Fruit fly (Drosophila melanogaster) whole organism, embryonic: Measurements from ENCODE around the gene CG14014.
A peak's percentile ranks its signal among the peaks of the same experiment; 100 is the strongest.

Experiments
- Adf1 ChIP-seq: fragments of 200-800 bp; sonication (Bioruptor generic); IDR thresholded peaks from 2 replicates; pipeline ENCODE4 v1.3.6; 2022; ENCODE audit warnings: missing biosample characterization, missing genetic modification characterization
- Asciz ChIP-seq: fragments of 200-800 bp; sonication (Bioruptor generic); optimal IDR thresholded peaks from 2 replicates; lab custom pipeline; 2017; ENCODE audit warnings: missing biosample characterization, mild to moderate bottlenecking, missing genetic modification characterization, missing genetic modification reagents
- BtbVII ChIP-seq: fragments of 200-800 bp; sonication (Bioruptor generic); optimal IDR thresholded peaks from 3 replicates; lab custom pipeline; 2017; ENCODE audit warnings: missing biosample characterization, mild to moderate bottlenecking, missing genetic modification characterization
- CG1024 ChIP-seq: fragments of 200-800 bp; sonication (Bioruptor generic); IDR thresholded peaks from 2 replicates; pipeline ENCODE4 v1.3.6; 2022; ENCODE audit warnings: missing biosample characterization, missing genetic modification characterization
- CG10543 ChIP-seq: fragments of 200-800 bp; sonication (Bioruptor generic); optimal IDR thresholded peaks from 3 replicates; lab custom pipeline; 2017; ENCODE audit warnings: missing biosample characterization, mild to moderate bottlenecking, missing genetic modification characterization, moderate library complexity
- CG12769 ChIP-seq: fragments of 200-800 bp; sonication (Bioruptor generic); optimal IDR thresholded peaks from 2 replicates; lab custom pipeline; 2019; ENCODE audit warnings: missing biosample characterization, mild to moderate bottlenecking, missing genetic modification characterization, moderate library complexity
- CG13123 ChIP-seq: fragments of 200-800 bp; sonication (Bioruptor generic); optimal IDR thresholded peaks from 2 replicates; lab custom pipeline; 2016; ENCODE audit warnings: missing biosample characterization, missing genetic modification characterization
- CG13624 ChIP-seq: fragments of 200-800 bp; sonication (Bioruptor generic); optimal IDR thresholded peaks from 2 replicates; lab custom pipeline; 2016; ENCODE audit warnings: missing biosample characterization, missing genetic modification characterization
- CG14965 ChIP-seq: fragments of 200-800 bp; sonication (Bioruptor generic); optimal IDR thresholded peaks from 2 replicates; lab custom pipeline; 2016; ENCODE audit warnings: missing biosample characterization, missing genetic modification characterization, borderline replicate concordance
- CG1529 ChIP-seq: fragments of 200-800 bp; sonication (Bioruptor generic); optimal IDR thresholded peaks from 3 replicates; lab custom pipeline; 2018; ENCODE audit warnings: missing biosample characterization, missing genetic modification characterization
- CG1647 ChIP-seq: fragments of 200-800 bp; sonication (Bioruptor generic); optimal IDR thresholded peaks from 3 replicates; lab custom pipeline; 2016; ENCODE audit warnings: missing biosample characterization, missing genetic modification characterization
- CG17829 ChIP-seq: fragments of 200-800 bp; optimal IDR thresholded peaks from 2 replicates; lab custom pipeline; 2019; ENCODE audit warnings: missing biosample characterization, mild to moderate bottlenecking, missing genetic modification characterization, moderate library complexity
- CG1792 ChIP-seq: fragments of 200-800 bp; sonication (Bioruptor generic); optimal IDR thresholded peaks from 2 replicates; lab custom pipeline; 2016; ENCODE audit warnings: missing biosample characterization, missing genetic modification characterization
- CG18262 ChIP-seq: fragments of 200-800 bp; optimal IDR thresholded peaks from 3 replicates; lab custom pipeline; 2019; ENCODE audit warnings: missing biosample characterization, mild to moderate bottlenecking, missing genetic modification characterization, moderate library complexity
- CG18764 ChIP-seq: fragments of 200-800 bp; sonication (Bioruptor generic); optimal IDR thresholded peaks from 3 replicates; lab custom pipeline; 2016; ENCODE audit warnings: missing biosample characterization, missing genetic modification characterization
- CG4360 ChIP-seq: fragments of 200-800 bp; sonication (Bioruptor generic); IDR thresholded peaks from 2 replicates; pipeline ENCODE4 v1.3.6; 2022; ENCODE audit warnings: missing biosample characterization, missing genetic modification characterization
- CG7556 ChIP-seq: fragments of 200-800 bp; sonication (Bioruptor generic); optimal IDR thresholded peaks from 2 replicates; lab custom pipeline; 2017; ENCODE audit warnings: missing biosample characterization, mild to moderate bottlenecking, missing genetic modification characterization
- CG8089 ChIP-seq: fragments of 200-800 bp; sonication (Bioruptor generic); optimal IDR thresholded peaks from 3 replicates; lab custom pipeline; 2016; ENCODE audit warnings: missing biosample characterization, missing genetic modification characterization
- CG8765 ChIP-seq: fragments of 200-800 bp; sonication (Bioruptor generic); IDR thresholded peaks from 2 replicates; pipeline ENCODE4 v1.3.6; 2022; ENCODE audit warnings: missing biosample characterization, missing genetic modification characterization
- CG8944 ChIP-seq: fragments of 200-800 bp; sonication (Bioruptor generic); optimal IDR thresholded peaks from 3 replicates; lab custom pipeline; 2016; ENCODE audit warnings: missing biosample characterization, missing genetic modification characterization
- Chrac-16 ChIP-seq: fragments of 200-800 bp; sonication (Bioruptor generic); optimal IDR thresholded peaks from 3 replicates; lab custom pipeline; 2016; ENCODE audit warnings: missing biosample characterization, missing genetic modification characterization
- Dll ChIP-seq: fragments of 200-800 bp; sonication (Bioruptor generic); IDR thresholded peaks from 4 replicates; pipeline ENCODE4 v1.3.6; 2022; ENCODE audit warnings: missing biosample characterization, missing genetic modification characterization; ENCODE audit not compliant: partially characterized antibody
- Dp ChIP-seq: fragments of 200-800 bp; sonication (Bioruptor generic); optimal IDR thresholded peaks from 2 replicates; lab custom pipeline; 2018; ENCODE audit warnings: missing biosample characterization, mild to moderate bottlenecking, missing genetic modification characterization, moderate library complexity
- Gsc ChIP-seq: fragments of 200-800 bp; sonication (Bioruptor generic); IDR thresholded peaks from 2 replicates; pipeline ENCODE4 v1.3.6; 2022; ENCODE audit warnings: missing biosample characterization, missing genetic modification characterization
- H2.0 ChIP-seq: fragments of 200-800 bp; sonication (Bioruptor generic); IDR thresholded peaks from 2 replicates; pipeline ENCODE4 v1.3.6; 2022; ENCODE audit warnings: missing biosample characterization, missing genetic modification characterization
- HmgD ChIP-seq: fragments of 200-800 bp; sonication (Bioruptor generic); optimal IDR thresholded peaks from 3 replicates; lab custom pipeline; 2016; ENCODE audit warnings: missing biosample characterization, missing genetic modification characterization
- Nf-YC ChIP-seq: fragments of 200-800 bp; optimal IDR thresholded peaks from 3 replicates; lab custom pipeline; 2019; ENCODE audit warnings: missing biosample characterization, mild to moderate bottlenecking, missing genetic modification characterization, moderate library complexity
- Rfx ChIP-seq: fragments of 200-800 bp; sonication (Bioruptor generic); IDR thresholded peaks from 2 replicates; pipeline ENCODE4 v1.3.6; 2022; ENCODE audit warnings: missing biosample characterization, missing genetic modification characterization
- Sin3A ChIP-seq: fragments of >200 bp; optimal IDR thresholded peaks from 2 replicates; lab custom pipeline; 2018
- Ssrp ChIP-seq: fragments of 200-800 bp; sonication (Bioruptor generic); optimal IDR thresholded peaks from 2 replicates; lab custom pipeline; 2018; ENCODE audit warnings: missing biosample characterization, mild to moderate bottlenecking, missing genetic modification characterization, moderate library complexity
- Trl ChIP-seq, 3 experiments: fragments of >200 bp in 2 of 3; fragments of 200-800 bp in 1 of 3; sonication (Bioruptor generic) in 1 of 3; optimal IDR thresholded peaks; 2 replicates in 1 of 3; 3 replicates in 2 of 3; lab custom pipeline; 2016 to 2017; ENCODE audit warnings: missing biosample characterization in 1 of 3, missing genetic modification characterization in 1 of 3
- bab2 ChIP-seq: fragments of 200-800 bp; sonication (Bioruptor generic); optimal IDR thresholded peaks from 2 replicates; lab custom pipeline; 2016; ENCODE audit warnings: missing biosample characterization, missing genetic modification characterization
- btn ChIP-seq: fragments of 200-800 bp; sonication (Bioruptor generic); optimal IDR thresholded peaks from 2 replicates; lab custom pipeline; 2016; ENCODE audit warnings: missing biosample characterization, missing genetic modification characterization
- cato ChIP-seq: fragments of 200-800 bp; sonication (Bioruptor generic); optimal IDR thresholded peaks from 2 replicates; lab custom pipeline; 2016; ENCODE audit warnings: missing biosample characterization, missing genetic modification characterization, borderline replicate concordance
- cg ChIP-seq: fragments of 200-800 bp; sonication (Bioruptor generic); optimal IDR thresholded peaks from 3 replicates; lab custom pipeline; 2019; ENCODE audit warnings: missing biosample characterization, mild to moderate bottlenecking, missing genetic modification characterization, moderate library complexity
- dan ChIP-seq: fragments of 200-800 bp; sonication (Bioruptor generic); IDR thresholded peaks from 2 replicates; pipeline ENCODE4 v1.3.6; 2022; ENCODE audit warnings: missing biosample characterization, missing genetic modification characterization
- gfzf ChIP-seq: fragments of 200-800 bp; sonication (Bioruptor generic); optimal IDR thresholded peaks from 2 replicates; lab custom pipeline; 2016; ENCODE audit warnings: missing biosample characterization, mild to moderate bottlenecking, missing genetic modification characterization, moderate library complexity
- hbn ChIP-seq: fragments of 200-800 bp; sonication (Bioruptor generic); IDR thresholded peaks from 2 replicates; pipeline ENCODE4 v1.3.6; 2022; ENCODE audit warnings: missing biosample characterization, missing genetic modification characterization; ENCODE audit not compliant: partially characterized antibody
- lbe ChIP-seq: fragments of 200-800 bp; sonication (Bioruptor generic); optimal IDR thresholded peaks from 2 replicates; lab custom pipeline; 2016; ENCODE audit warnings: missing biosample characterization, mild to moderate bottlenecking, missing genetic modification characterization
- peb ChIP-seq: fragments of 200-800 bp; sonication (Bioruptor generic); IDR thresholded peaks from 2 replicates; pipeline ENCODE4 v1.3.6; 2022; ENCODE audit warnings: missing biosample characterization, missing genetic modification characterization
- pfk ChIP-seq: fragments of 200-800 bp; sonication (Bioruptor generic); optimal IDR thresholded peaks from 2 replicates; lab custom pipeline; 2018; ENCODE audit warnings: missing biosample characterization, mild to moderate bottlenecking, missing genetic modification characterization, moderate library complexity
- pum ChIP-seq: fragments of 200-800 bp; sonication (Bioruptor generic); optimal IDR thresholded peaks from 2 replicates; lab custom pipeline; 2016; ENCODE audit warnings: missing biosample characterization, missing genetic modification characterization
- sc ChIP-seq, 3 experiments: fragments of >200 bp in 2 of 3; fragments of 200-800 bp in 1 of 3; sonication (Bioruptor generic) in 1 of 3; optimal IDR thresholded peaks; 2 replicates in 2 of 3; 3 replicates in 1 of 3; lab custom pipeline; 2017; ENCODE audit warnings: mild to moderate bottlenecking in 1 of 3, missing biosample characterization in 1 of 3, missing genetic modification characterization in 1 of 3, missing genetic modification reagents in 1 of 3
- schlank ChIP-seq: fragments of 200-800 bp; sonication (Bioruptor generic); optimal IDR thresholded peaks from 2 replicates; lab custom pipeline; 2018; ENCODE audit warnings: missing biosample characterization, mild to moderate bottlenecking, missing genetic modification characterization
- sens ChIP-seq: fragments of 200-800 bp; sonication (Bioruptor generic); peaks from one replicate; lab custom pipeline; 2016; ENCODE audit warnings: missing biosample characterization, missing genetic modification characterization
- trem ChIP-seq: fragments of 200-800 bp; optimal IDR thresholded peaks from 3 replicates; lab custom pipeline; 2019; ENCODE audit warnings: missing biosample characterization, mild to moderate bottlenecking, missing genetic modification characterization, moderate library complexity
- ttk ChIP-seq: fragments of 200-800 bp; sonication (Bioruptor generic); IDR thresholded peaks from 2 replicates; pipeline ENCODE4 v2.1.2; 2022; ENCODE audit warnings: missing biosample characterization, missing genetic modification characterization
- unpg ChIP-seq: fragments of 200-800 bp; sonication (Bioruptor generic); optimal IDR thresholded peaks from 3 replicates; lab custom pipeline; 2018; ENCODE audit warnings: missing biosample characterization, mild to moderate bottlenecking, missing genetic modification characterization, moderate library complexity
- wdn ChIP-seq: fragments of 200-800 bp; sonication (Bioruptor generic); IDR thresholded peaks from 2 replicates; pipeline ENCODE4 v1.3.6; 2022; ENCODE audit warnings: missing biosample characterization, missing genetic modification characterization

Gene CG14014

DNA sequence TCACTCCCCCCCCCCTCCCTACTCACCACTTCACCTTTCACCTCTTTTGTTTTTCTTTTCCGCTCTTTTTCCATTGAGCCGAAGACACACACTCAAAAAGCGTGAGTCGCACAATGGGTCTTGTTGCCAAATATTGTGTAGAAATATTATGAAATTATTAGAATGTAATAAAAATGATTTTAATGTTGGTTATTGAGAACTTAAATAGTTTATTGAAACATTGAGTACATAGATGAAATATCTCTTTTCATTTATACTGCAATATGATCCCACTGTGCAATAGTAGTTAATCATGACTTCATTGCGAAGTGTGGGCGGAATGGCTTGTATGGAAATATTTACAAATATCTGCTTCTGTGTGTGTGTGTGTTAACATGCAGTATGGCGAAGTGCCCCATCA lies 16.5 kb upstream of the CG14014 start (continued):
- TF ChIP-seq CG18764 (no peak), ttk (peak; percentile 44; the same call in 1 of the 2 replicates), BtbVII (GFP tag; lab: Kevin White, UChicago) (no peak)

DNA sequence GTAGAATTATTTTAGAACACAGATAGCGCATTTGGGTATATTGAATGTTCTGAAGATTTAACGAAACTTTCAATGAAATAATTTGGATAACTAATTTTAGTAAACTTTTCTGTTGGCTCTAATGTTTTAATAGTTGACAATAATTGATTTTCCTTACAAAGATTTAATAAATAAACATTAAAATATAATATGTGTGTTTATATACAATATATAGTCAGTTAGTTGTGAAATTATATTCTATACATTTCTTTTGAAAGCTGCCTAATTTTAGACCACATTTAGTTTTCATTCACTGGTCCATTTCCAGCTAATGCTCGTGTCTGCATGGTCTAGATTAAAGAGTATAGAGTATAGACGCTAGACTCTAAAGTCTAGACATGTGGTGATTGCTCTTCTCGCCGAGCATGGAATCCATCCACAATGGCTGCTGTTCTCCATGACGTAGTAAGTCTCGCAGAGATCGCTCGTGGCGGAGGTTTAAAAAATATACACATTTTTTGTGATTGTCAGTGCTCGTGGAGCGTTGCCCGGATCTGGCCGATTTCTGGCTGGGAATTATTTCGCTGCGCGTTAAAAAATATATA lies 8.3 kb upstream of the CG14014 start, which contains the start of gene GluRIIB:
GluRIIB (plus strand) TSS at position 534 of the 584 bp plus-strand sequence.
- TF ChIP-seq CG8089 (GFP tag; lab: Kevin White, UChicago): no peak
- TF ChIP-seq Trl (optimal IDR thresholded peaks at IDR 0.05; lab: Kevin White, UChicago): peak; percentile 3 to 5
- TF ChIP-seq Trl (GFP tag; optimal IDR thresholded peaks at IDR 0.05; lab: Kevin White, UChicago): no peak
- TF ChIP-seq cato (GFP tag; lab: Kevin White, UChicago): no peak
- TF ChIP-seq CG13123 (GFP tag; lab: Kevin White, UChicago): no peak
- TF ChIP-seq H2.0: no peak
- TF ChIP-seq bab2 (GFP tag; lab: Kevin White, UChicago): no peak
- no peak for TF ChIP-seq unpg (GFP tag; lab: Kevin White, UChicago)
- TF ChIP-seq CG13624 (GFP tag; lab: Kevin White, UChicago): no peak
- no peak for TF ChIP-seq CG1792 (GFP tag; lab: Kevin White, UChicago)
- TF ChIP-seq sens (GFP tag; lab: Kevin White, UChicago): no peak
- no peak for TF ChIP-seq pfk (GFP tag; lab: Kevin White, UChicago)
- TF ChIP-seq schlank (tag; lab: Kevin White, UChicago): no peak
- no peak for TF ChIP-seq CG8765 (GFP tag; lab: Robert Waterston, UW)
- TF ChIP-seq CG1647 (GFP tag; lab: Kevin White, UChicago): no peak
- no peak for TF ChIP-seq Rfx (GFP tag; lab: Robert Waterston, UW)
- TF ChIP-seq trem (tag; lab: Kevin White, UChicago): no peak
- TF ChIP-seq HmgD (GFP tag; lab: Kevin White, UChicago): no peak
- no peak for TF ChIP-seq Adf1 (GFP tag; lab: Robert Waterston, UW)
- TF ChIP-seq Nf-YC (tag; lab: Kevin White, UChicago): no peak
- peak; percentile 12 for TF ChIP-seq CG7556 (GFP tag; lab: Kevin White, UChicago)
- no peak for TF ChIP-seq CG4360 (GFP tag; lab: Robert Waterston, UW)
- no peak for TF ChIP-seq Dp (GFP tag; lab: Kevin White, UChicago)
- TF ChIP-seq Asciz (GFP tag; lab: Kevin White, UChicago): no peak
- no peak for TF ChIP-seq wdn
- no peak for TF ChIP-seq CG1024 (GFP tag; lab: Robert Waterston, UW)
- TF ChIP-seq CG8944 (GFP tag; lab: Kevin White, UChicago): no peak
- TF ChIP-seq Chrac-16: no peak
- no peak for TF ChIP-seq lbe (GFP tag; lab: Kevin White, UChicago)
- TF ChIP-seq cg (GFP tag; lab: Kevin White, UChicago): no peak
- TF ChIP-seq ttk: no peak
- no peak for TF ChIP-seq dan (GFP tag; lab: Robert Waterston, UW)
- no peak for TF ChIP-seq pum (GFP tag; lab: Kevin White, UChicago)
- no peak for TF ChIP-seq Sin3A (lab: Kevin White, UChicago)
- TF ChIP-seq gfzf (GFP tag; lab: Kevin White, UChicago): no peak
- TF ChIP-seq hbn: no peak
- no peak for TF ChIP-seq peb (GFP tag; lab: Robert Waterston, UW)
- no peak for TF ChIP-seq Dll
- peak; percentile 19 for TF ChIP-seq Ssrp (tag; lab: Kevin White, UChicago)
- no peak for TF ChIP-seq CG14965 (GFP tag; lab: Kevin White, UChicago)
- peak; percentile 34 for TF ChIP-seq CG10543 (GFP tag; lab: Kevin White, UChicago)
- TF ChIP-seq CG12769: peak; percentile 2
- TF ChIP-seq CG1529: no peak
- TF ChIP-seq CG17829: peak; percentile 8
- no peak for TF ChIP-seq btn (GFP tag; lab: Kevin White, UChicago)
- no peak for TF ChIP-seq sc (optimal IDR thresholded peaks at IDR 0.05; lab: Kevin White, UChicago)
- no peak for TF ChIP-seq sc (GFP tag; optimal IDR thresholded peaks at IDR 0.05; lab: Kevin White, UChicago)
- no peak for TF ChIP-seq Gsc (GFP tag; lab: Robert Waterston, UW)
- peak; percentile 64 for TF ChIP-seq CG18262 (tag; lab: Kevin White, UChicago)
